Worm (Caenorhabditis elegans) whole organism, young adult: ENCODE results near the gene Y57G11C.8.

Experiments
- B0019.2 ChIP-seq: fragments of 200-800 bp; sonication (Bioruptor generic); conservative IDR thresholded peaks from 2 replicates; pipeline ENCODE4 v1.3.6; 2022; ENCODE audit warnings: missing genetic modification reagents, missing genetic modification characterization, missing compliant biosample characterization
- F49E8.2 ChIP-seq: sonication (generic microtip); optimal IDR thresholded peaks from 3 replicates; lab custom pipeline; 2017; ENCODE audit warnings: missing genetic modification characterization, mild to moderate bottlenecking, missing compliant biosample characterization, antibody characterized with exemption, moderate library complexity; ENCODE audit not compliant: insufficient read depth
- aptf-3 ChIP-seq: fragments of 200-800 bp; sonication (Bioruptor generic); IDR thresholded peaks from 2 replicates; pipeline ENCODE4 v1.3.6; 2022; ENCODE audit warnings: missing genetic modification characterization, missing compliant biosample characterization
- chd-7 ChIP-seq: sonication (generic microtip); optimal IDR thresholded peaks from 2 replicates; lab custom pipeline; 2016; ENCODE audit warnings: mild to moderate bottlenecking, missing genetic modification characterization, moderate library complexity, missing compliant biosample characterization
- unc-62 ChIP-seq: fragments of 150-350 bp; optimal IDR thresholded peaks from 2 replicates; lab custom pipeline; 2014; ENCODE audit warnings: missing biosample characterization, missing genetic modification reagents, missing genetic modification characterization
- zim-3 ChIP-seq: sonication (generic microtip); optimal IDR thresholded peaks from 2 replicates; lab custom pipeline; 2017; ENCODE audit warnings: mild to moderate bottlenecking, missing genetic modification characterization, moderate library complexity, missing compliant biosample characterization

DNA sequence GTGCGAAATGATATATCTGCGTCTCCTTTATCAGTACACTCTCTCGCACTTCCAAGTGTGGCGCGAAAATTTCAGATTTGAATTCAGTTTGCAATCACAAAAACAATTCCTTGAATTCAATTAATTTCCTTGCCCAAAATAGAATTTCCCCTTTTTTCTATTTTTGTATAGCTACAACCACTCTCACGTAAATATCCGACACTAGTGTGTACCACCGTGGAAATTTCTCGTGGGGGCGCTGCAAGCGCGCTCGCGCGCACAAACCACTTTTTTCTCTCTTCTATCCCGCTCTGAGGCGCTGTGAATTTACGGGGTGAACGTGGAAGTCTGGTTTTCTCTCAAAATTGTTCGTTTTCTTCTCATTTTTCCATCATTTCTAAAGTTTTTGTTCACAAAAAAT is at the start of gene Y57G11C.8:
- no peak for TF ChIP-seq zim-3
- no peak for TF ChIP-seq unc-62
- TF ChIP-seq aptf-3 (GFP tag; lab: Robert Waterston, UW) = no peak
- TF ChIP-seq B0019.2 (GFP tag; lab: Robert Waterston, UW) = no peak
- TF ChIP-seq chd-7 (tag; lab: Kevin White, UChicago) = no peak
- no peak for TF ChIP-seq F49E8.2
